Worm (Caenorhabditis elegans): ENCODE data around the gene W05B2.2.

ce11 chrIII:10987561-10988184, 20.8 kb upstream of the W05B2.2 start, which contains the start of gene col-94:
- TF ChIP-seq W03F9.2 (tag; optimal IDR thresholded peaks at IDR 0.05), result no peak
- TF ChIP-seq dao-5 (tag; optimal IDR thresholded peaks at IDR 0.05), result no peak
- TF ChIP-seq him-1 (tag; optimal IDR thresholded peaks at IDR 0.05), result no peak
